Worm (Caenorhabditis elegans): ENCODE measurements around the gene T05B4.10.
A peak's percentile ranks its signal among the peaks of the same experiment; 100 is the strongest.

Gene T05B4.10

DNA sequence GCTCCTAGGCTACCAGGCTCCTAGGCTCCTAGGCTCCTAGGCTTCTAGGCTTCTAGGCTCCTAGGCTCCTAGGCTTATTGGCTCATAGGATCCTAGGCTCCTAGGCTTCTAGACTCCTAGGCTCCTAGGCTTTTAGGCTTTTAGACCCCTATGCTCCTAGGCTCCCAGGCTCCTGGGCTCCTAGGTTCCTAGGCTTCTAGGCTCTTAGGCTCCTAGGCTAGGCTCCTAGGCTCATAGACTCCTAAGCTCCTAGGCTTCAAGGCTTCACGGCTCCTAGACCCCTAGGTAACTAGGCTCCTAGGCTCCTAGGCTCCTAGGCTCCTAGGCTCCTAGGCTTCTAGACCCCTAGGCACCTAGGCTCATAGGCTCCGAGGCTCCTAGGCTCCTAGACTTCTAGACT, 30.9 kb upstream of the T05B4.10 start:
- TF ChIP-seq ztf-4 (tag; optimal IDR thresholded peaks at IDR 0.05), result no peak

DNA sequence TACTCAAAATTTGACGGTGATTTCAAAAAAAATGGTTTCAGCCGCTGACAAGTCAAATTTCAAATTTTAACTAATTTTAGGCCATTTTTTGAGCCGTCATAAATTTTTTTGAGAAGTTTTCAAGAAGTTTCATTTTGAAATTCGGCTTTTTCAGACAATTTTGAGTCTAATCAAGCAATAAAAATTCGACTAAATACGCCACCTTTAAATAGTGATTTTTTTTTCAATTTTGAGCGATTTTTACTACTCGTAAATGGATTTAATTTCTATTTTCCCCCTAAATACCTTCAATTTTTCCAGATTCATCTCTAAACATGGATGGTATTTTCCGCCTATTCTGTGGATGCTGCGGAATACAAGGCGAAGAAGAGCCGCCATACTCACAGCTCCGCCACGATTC, 23.7 kb upstream of the T05B4.10 start, which contains the start of gene Y45G5AL.1:
Y45G5AL.1 (plus strand) TSS at position 301 of the 400 bp plus-strand sequence.
- TF ChIP-seq nhr-237 (tag; optimal IDR thresholded peaks at IDR 0.05) (no peak), dmd-4 (tag; optimal IDR thresholded peaks at IDR 0.05) (no peak), R02D3.7 (tag; optimal IDR thresholded peaks at IDR 0.05) (no peak), alr-1 (tag; optimal IDR thresholded peaks at IDR 0.05) (no peak), ztf-4 (tag; optimal IDR thresholded peaks at IDR 0.05) (no peak), gmeb-1 (tag; optimal IDR thresholded peaks at IDR 0.05) (no peak), nhr-6 (tag; optimal IDR thresholded peaks at IDR 0.05) (no peak), ama-1 (optimal IDR thresholded peaks at IDR 0.05) (no peak), unc-62 (GFP tag; optimal IDR thresholded peaks at IDR 0.05) (no peak), Y55F3AM.14 (GFP tag; optimal IDR thresholded peaks at IDR 0.05) (no peak), ceh-82 (tag; optimal IDR thresholded peaks at IDR 0.05) (no peak), nhr-21 (tag; optimal IDR thresholded peaks at IDR 0.05) (no peak), zag-1 (tag; optimal IDR thresholded peaks at IDR 0.05) (no peak), elt-1 (tag; optimal IDR thresholded peaks at IDR 0.05) (no peak)

DNA sequence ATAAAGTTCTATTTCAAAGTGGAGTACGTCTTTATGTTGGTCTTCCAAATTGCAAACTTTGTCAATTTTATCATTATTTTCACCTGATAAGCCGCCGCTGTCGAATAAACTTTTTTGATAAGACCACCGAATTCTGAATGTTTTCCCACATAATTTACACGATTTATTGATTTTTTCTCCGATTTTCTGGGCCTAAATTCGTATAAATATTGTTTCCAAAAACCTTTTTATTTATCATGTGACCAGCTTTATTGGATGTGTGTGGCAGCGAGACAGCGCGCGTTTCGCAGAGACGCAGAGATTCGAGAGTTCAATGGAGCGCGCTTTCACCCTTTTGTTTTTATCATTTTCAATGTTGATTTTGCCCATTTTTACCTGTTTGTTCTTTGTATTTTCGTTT, 22.5 kb upstream of the T05B4.10 start:
- TF ChIP-seq unc-39 (tag; optimal IDR thresholded peaks at IDR 0.05) (no peak), nhr-10 (tag; optimal IDR thresholded peaks at IDR 0.05) (no peak), elt-3 (tag; optimal IDR thresholded peaks at IDR 0.05) (no peak), F13H6.1 (tag; optimal IDR thresholded peaks at IDR 0.05) (peak; percentile 76), dmd-4 (tag; optimal IDR thresholded peaks at IDR 0.05) (no peak), lsy-2 (tag; optimal IDR thresholded peaks at IDR 0.05) (peak; percentile 53 to 90), ztf-4 (tag; optimal IDR thresholded peaks at IDR 0.05) (peak; percentile 63), sma-9 (GFP tag; optimal IDR thresholded peaks at IDR 0.05) (peak; percentile 89), sma-9 (tag; optimal IDR thresholded peaks at IDR 0.05) (no peak), ztf-1 (GFP tag; conservative IDR thresholded peaks at IDR 0.05) (no peak), blmp-1 (tag; optimal IDR thresholded peaks at IDR 0.05; ENCODE audit: insufficient read depth) (peak; percentile 27), fos-1 (tag; optimal IDR thresholded peaks at IDR 0.05) (peak; percentile 40), sma-3 (GFP tag; optimal IDR thresholded peaks at IDR 0.05) (peak; percentile 78), ceh-16 (tag; optimal IDR thresholded peaks at IDR 0.05) (no peak), gmeb-1 (tag; optimal IDR thresholded peaks at IDR 0.05) (peak; percentile 78), nhr-23 (tag; optimal IDR thresholded peaks at IDR 0.05) (no peak), nhr-77 (tag; optimal IDR thresholded peaks at IDR 0.05) (no peak), alr-1 (tag; optimal IDR thresholded peaks at IDR 0.05) (no peak), nhr-6 (tag; optimal IDR thresholded peaks at IDR 0.05) (no peak), mdl-1 (tag; optimal IDR thresholded peaks at IDR 0.05) (peak in 1 of 2 experiments; percentile 33), nhr-237 (tag; optimal IDR thresholded peaks at IDR 0.05) (no peak), sem-4 (tag; optimal IDR thresholded peaks at IDR 0.05) (peak; percentile 73), nhr-11 (tag; optimal IDR thresholded peaks at IDR 0.05) (no peak), elt-1 (tag; optimal IDR thresholded peaks at IDR 0.05) (no peak), mbf-1 (tag; optimal IDR thresholded peaks at IDR 0.05) (no peak), egl-27 (tag; optimal IDR thresholded peaks at IDR 0.05) (peak; percentile 54), Y55F3AM.14 (GFP tag; optimal IDR thresholded peaks at IDR 0.05) (peak; percentile 69), nhr-25 (tag; optimal IDR thresholded peaks at IDR 0.05) (peak; percentile 91), ama-1 (optimal IDR thresholded peaks at IDR 0.05) (no peak), peb-1 (tag; optimal IDR thresholded peaks at IDR 0.05) (no peak), snpc-4 (tag; optimal IDR thresholded peaks at IDR 0.05) (peak; percentile 4), unc-62 (GFP tag; optimal IDR thresholded peaks at IDR 0.05) (no peak), skn-1 (tag; optimal IDR thresholded peaks at IDR 0.05) (no peak), nhr-129 (tag; optimal IDR thresholded peaks at IDR 0.05) (peak; percentile 60), ztf-11 (tag; optimal IDR thresholded peaks at IDR 0.05) (no peak), nhr-21 (tag; optimal IDR thresholded peaks at IDR 0.05) (peak; percentile 72), lin-11 (tag; optimal IDR thresholded peaks at IDR 0.05) (peak; percentile 38), lin-13 (GFP tag; optimal IDR thresholded peaks at IDR 0.05) (peak; percentile 78), unc-55 (GFP tag; optimal IDR thresholded peaks at IDR 0.05) (peak; percentile 77), R02D3.7 (tag; optimal IDR thresholded peaks at IDR 0.05) (no peak), mab-5 (tag; optimal IDR thresholded peaks at IDR 0.05) (peak; percentile 82), ceh-82 (tag; optimal IDR thresholded peaks at IDR 0.05) (no peak), lin-39 (tag; optimal IDR thresholded peaks at IDR 0.05) (no peak), aly-2 (tag; optimal IDR thresholded peaks at IDR 0.05) (no peak), zag-1 (tag; optimal IDR thresholded peaks at IDR 0.05) (peak; percentile 40), C34F6.9 (tag; optimal IDR thresholded peaks at IDR 0.05) (peak; percentile 95), crh-2 (tag; optimal IDR thresholded peaks at IDR 0.05) (peak; percentile 87), ZK546.5 (tag; optimal IDR thresholded peaks at IDR 0.05) (no peak), nhr-12 (tag; optimal IDR thresholded peaks at IDR 0.05) (no peak)
